Fruit fly (Drosophila melanogaster) whole organism, embryonic: Measurements from ENCODE around the gene CG45049.

Experiments used
- Asciz ChIP-seq: fragments of 200-800 bp; sonication (Bioruptor generic); optimal IDR thresholded peaks from 2 replicates; lab custom pipeline; 2017; ENCODE audit warnings: missing biosample characterization, mild to moderate bottlenecking, missing genetic modification characterization, missing genetic modification reagents
- Bteb2 ChIP-seq: fragments of 200-800 bp; sonication (Bioruptor generic); optimal IDR thresholded peaks from 2 replicates; lab custom pipeline; 2016; ENCODE audit warnings: missing biosample characterization, missing genetic modification characterization
- CG11696 ChIP-seq: fragments of 200-800 bp; sonication (Bioruptor generic); IDR thresholded peaks from 2 replicates; pipeline ENCODE4 v1.3.6; 2022; ENCODE audit warnings: missing biosample characterization, missing genetic modification characterization
- CG12942 ChIP-seq: fragments of 200-800 bp; sonication (Bioruptor generic); optimal IDR thresholded peaks from 3 replicates; lab custom pipeline; 2016; ENCODE audit warnings: missing biosample characterization, missing genetic modification characterization
- CG14710 ChIP-seq: fragments of 200-800 bp; sonication (Bioruptor generic); optimal IDR thresholded peaks from 3 replicates; lab custom pipeline; 2019; ENCODE audit warnings: missing biosample characterization, mild to moderate bottlenecking, missing genetic modification characterization, moderate library complexity
- CG15601 ChIP-seq: fragments of 200-800 bp; sonication (Bioruptor generic); optimal IDR thresholded peaks from 3 replicates; lab custom pipeline; 2019; ENCODE audit warnings: missing biosample characterization, mild to moderate bottlenecking, missing genetic modification characterization, moderate library complexity
- CG1603 ChIP-seq: fragments of 200-800 bp; sonication (Bioruptor generic); optimal IDR thresholded peaks from 2 replicates; lab custom pipeline; 2019; ENCODE audit warnings: missing biosample characterization, mild to moderate bottlenecking, missing genetic modification characterization, moderate library complexity
- CG17186 ChIP-seq: fragments of 200-800 bp; sonication (Bioruptor generic); optimal IDR thresholded peaks from 3 replicates; lab custom pipeline; 2017; ENCODE audit warnings: missing biosample characterization, missing genetic modification reagents, missing genetic modification characterization
- CG2199 ChIP-seq: fragments of 200-800 bp; sonication (Bioruptor generic); IDR thresholded peaks from 3 replicates; pipeline ENCODE4 v1.3.6; 2022; ENCODE audit warnings: missing biosample characterization, missing genetic modification characterization
- CG32532 ChIP-seq: fragments of 200-800 bp; sonication (Bioruptor generic); IDR thresholded peaks from 2 replicates; pipeline ENCODE4 v1.3.6; 2022; ENCODE audit warnings: missing biosample characterization, missing genetic modification characterization
- CG8765 ChIP-seq: fragments of 200-800 bp; sonication (Bioruptor generic); IDR thresholded peaks from 2 replicates; pipeline ENCODE4 v1.3.6; 2022; ENCODE audit warnings: missing biosample characterization, missing genetic modification characterization
- CG9215 ChIP-seq: fragments of 200-800 bp; sonication (Bioruptor generic); IDR thresholded peaks from 2 replicates; pipeline ENCODE4 v1.3.6; 2022; ENCODE audit warnings: missing biosample characterization, missing genetic modification characterization
- Chrac-16 ChIP-seq: fragments of 200-800 bp; sonication (Bioruptor generic); optimal IDR thresholded peaks from 3 replicates; lab custom pipeline; 2016; ENCODE audit warnings: missing biosample characterization, missing genetic modification characterization
- Dip3 ChIP-seq: fragments of 200-800 bp; sonication (Bioruptor generic); optimal IDR thresholded peaks from 3 replicates; lab custom pipeline; 2016; ENCODE audit warnings: missing biosample characterization, missing genetic modification characterization
- Dp ChIP-seq: fragments of 200-800 bp; sonication (Bioruptor generic); optimal IDR thresholded peaks from 2 replicates; lab custom pipeline; 2018; ENCODE audit warnings: missing biosample characterization, mild to moderate bottlenecking, missing genetic modification characterization, moderate library complexity
- GATAe ChIP-seq: fragments of 200-800 bp; sonication (Bioruptor generic); conservative IDR thresholded peaks from 2 replicates; pipeline ENCODE4 v1.3.6; 2022; ENCODE audit warnings: missing biosample characterization, missing genetic modification characterization
- HHEX ChIP-seq: fragments of 200-800 bp; sonication (Bioruptor generic); optimal IDR thresholded peaks from 3 replicates; lab custom pipeline; 2017; ENCODE audit warnings: missing biosample characterization, mild to moderate bottlenecking, missing genetic modification characterization, missing genetic modification reagents
- Hr78 ChIP-seq, 2 experiments: fragments of 200-800 bp in 1 of 2; fragments of >200 bp in 1 of 2; sonication (Bioruptor generic) in 1 of 2; optimal IDR thresholded peaks; 2 replicates each; lab custom pipeline; 2017 to 2019; ENCODE audit warnings: missing biosample characterization in 2 of 2, missing genetic modification characterization in 2 of 2, mild to moderate bottlenecking in 1 of 2, moderate library complexity in 1 of 2
- MTF-1 ChIP-seq: fragments of 200-800 bp; sonication (Bioruptor generic); optimal IDR thresholded peaks from 2 replicates; lab custom pipeline; 2018; ENCODE audit warnings: missing biosample characterization, mild to moderate bottlenecking, missing genetic modification characterization, borderline replicate concordance
- Neu2 ChIP-seq: fragments of 200-800 bp; sonication (Bioruptor generic); optimal IDR thresholded peaks from 3 replicates; lab custom pipeline; 2016; ENCODE audit warnings: missing biosample characterization, missing genetic modification characterization, borderline replicate concordance
- NfI ChIP-seq: fragments of 200-800 bp; sonication (Bioruptor generic); optimal IDR thresholded peaks from 3 replicates; lab custom pipeline; 2018; ENCODE audit warnings: missing biosample characterization, mild to moderate bottlenecking, missing genetic modification characterization, moderate library complexity
- Pdp1 ChIP-seq, 2 experiments: fragments of 200-800 bp; sonication (Bioruptor generic); optimal IDR thresholded peaks; 3 replicates each; lab custom pipeline; 2016; ENCODE audit warnings: missing biosample characterization in 2 of 2, missing genetic modification characterization in 2 of 2, mild to moderate bottlenecking in 1 of 2, moderate library complexity in 1 of 2
- Spps ChIP-seq: fragments of 200-800 bp; sonication (Bioruptor generic); optimal IDR thresholded peaks from 2 replicates; lab custom pipeline; 2018; ENCODE audit warnings: missing biosample characterization, mild to moderate bottlenecking, missing genetic modification characterization
- ap ChIP-seq: fragments of 200-800 bp; sonication (Bioruptor generic); IDR thresholded peaks from 2 replicates; pipeline ENCODE4 v1.3.6; 2022; ENCODE audit warnings: missing biosample characterization, missing genetic modification characterization
- bbx ChIP-seq: fragments of 200-800 bp; sonication (Bioruptor generic); IDR thresholded peaks from 2 replicates; pipeline ENCODE4 v1.3.6; 2022; ENCODE audit warnings: missing biosample characterization, missing genetic modification characterization; ENCODE audit not compliant: partially characterized antibody
- bowl ChIP-seq: fragments of 200-800 bp; sonication (Bioruptor generic); IDR thresholded peaks from 2 replicates; pipeline ENCODE4 v1.3.6; 2022; ENCODE audit warnings: missing biosample characterization, missing genetic modification characterization
- crol ChIP-seq: fragments of 200-800 bp; sonication (Bioruptor generic); IDR thresholded peaks from 2 replicates; pipeline ENCODE4 v1.3.6; 2022; ENCODE audit warnings: missing biosample characterization, missing genetic modification characterization
- cwo ChIP-seq: fragments of 200-800 bp; sonication (Bioruptor generic); optimal IDR thresholded peaks from 3 replicates; lab custom pipeline; 2017; ENCODE audit warnings: missing biosample characterization, missing genetic modification characterization, mild to moderate bottlenecking, moderate library complexity, missing genetic modification reagents
- da ChIP-seq: fragments of 200-800 bp; sonication (Bioruptor generic); optimal IDR thresholded peaks from 2 replicates; lab custom pipeline; 2016; ENCODE audit warnings: missing biosample characterization, missing genetic modification characterization
- disco-r ChIP-seq: fragments of 200-800 bp; sonication (Bioruptor generic); optimal IDR thresholded peaks from 2 replicates; lab custom pipeline; 2016; ENCODE audit warnings: missing biosample characterization, missing genetic modification characterization
- dm ChIP-seq: fragments of 200-800 bp; sonication (Bioruptor generic); optimal IDR thresholded peaks from 3 replicates; lab custom pipeline; 2016; ENCODE audit warnings: missing biosample characterization, missing genetic modification characterization
- exex ChIP-seq: fragments of 200-800 bp; sonication (Bioruptor generic); optimal IDR thresholded peaks from 4 replicates; lab custom pipeline; 2018; ENCODE audit warnings: missing biosample characterization, mild to moderate bottlenecking, missing genetic modification characterization, moderate library complexity
- fd96Cb ChIP-seq: fragments of 200-800 bp; sonication (Bioruptor generic); optimal IDR thresholded peaks from 2 replicates; lab custom pipeline; 2018; ENCODE audit warnings: missing biosample characterization, mild to moderate bottlenecking, missing genetic modification characterization, moderate library complexity
- gt ChIP-seq: fragments of 200-800 bp; sonication (Bioruptor generic); IDR thresholded peaks from 2 replicates; pipeline ENCODE4 v1.3.6; 2022; ENCODE audit warnings: missing biosample characterization, missing genetic modification characterization
- ind ChIP-seq: fragments of 200-800 bp; sonication (Bioruptor generic); optimal IDR thresholded peaks from 3 replicates; lab custom pipeline; 2016; ENCODE audit warnings: missing biosample characterization, missing genetic modification characterization
- nau ChIP-seq: fragments of 200-800 bp; sonication (Bioruptor generic); optimal IDR thresholded peaks from 3 replicates; lab custom pipeline; 2017; ENCODE audit warnings: missing biosample characterization, mild to moderate bottlenecking, missing genetic modification characterization, missing genetic modification reagents
- nerfin-1 ChIP-seq: fragments of 200-800 bp; sonication (Bioruptor generic); optimal IDR thresholded peaks from 3 replicates; lab custom pipeline; 2019; ENCODE audit warnings: missing biosample characterization, mild to moderate bottlenecking, missing genetic modification characterization, moderate library complexity
- onecut ChIP-seq: fragments of 200-800 bp; sonication (Bioruptor generic); IDR thresholded peaks from 2 replicates; pipeline ENCODE4 v1.3.6; 2022; ENCODE audit warnings: missing biosample characterization, missing genetic modification characterization
- pb ChIP-seq: fragments of 200-800 bp; sonication (Bioruptor generic); optimal IDR thresholded peaks from 3 replicates; lab custom pipeline; 2016; ENCODE audit warnings: missing biosample characterization, missing genetic modification characterization
- sim ChIP-seq: fragments of 200-800 bp; sonication (Bioruptor generic); IDR thresholded peaks from 2 replicates; pipeline ENCODE4 v1.3.6; 2022; ENCODE audit warnings: missing biosample characterization, missing genetic modification characterization
- slp2 ChIP-seq: fragments of 200-800 bp; sonication (Bioruptor generic); optimal IDR thresholded peaks from 2 replicates; lab custom pipeline; 2016; ENCODE audit warnings: missing biosample characterization, missing genetic modification characterization
- so ChIP-seq: fragments of 200-800 bp; sonication (Bioruptor generic); IDR thresholded peaks from 3 replicates; pipeline ENCODE4 v1.3.6; 2022; ENCODE audit warnings: missing biosample characterization, missing genetic modification characterization
- stwl ChIP-seq: fragments of 200-800 bp; sonication (Bioruptor generic); optimal IDR thresholded peaks from 3 replicates; lab custom pipeline; 2018; ENCODE audit warnings: missing biosample characterization, mild to moderate bottlenecking, missing genetic modification characterization, moderate library complexity
- tap ChIP-seq: fragments of 200-800 bp; optimal IDR thresholded peaks from 3 replicates; lab custom pipeline; 2019; ENCODE audit warnings: missing biosample characterization, mild to moderate bottlenecking, missing genetic modification characterization, moderate library complexity
- trem ChIP-seq: fragments of 200-800 bp; optimal IDR thresholded peaks from 3 replicates; lab custom pipeline; 2019; ENCODE audit warnings: missing biosample characterization, mild to moderate bottlenecking, missing genetic modification characterization, moderate library complexity
- twi ChIP-seq: fragments of 200-800 bp; optimal IDR thresholded peaks from 2 replicates; lab custom pipeline; 2019; ENCODE audit warnings: missing biosample characterization, mild to moderate bottlenecking, missing genetic modification characterization, moderate library complexity
- usp ChIP-seq: fragments of >200 bp; optimal IDR thresholded peaks from 2 replicates; lab custom pipeline; 2017; ENCODE audit warnings: missing biosample characterization, missing genetic modification characterization
- wek ChIP-seq: fragments of 200-800 bp; sonication (Bioruptor generic); optimal IDR thresholded peaks from 3 replicates; lab custom pipeline; 2018; ENCODE audit warnings: missing biosample characterization, mild to moderate bottlenecking, missing genetic modification characterization, moderate library complexity
- zen ChIP-seq: fragments of 200-800 bp; sonication (Bioruptor generic); optimal IDR thresholded peaks from 3 replicates; lab custom pipeline; 2018; ENCODE audit warnings: missing biosample characterization, mild to moderate bottlenecking, missing genetic modification characterization, moderate library complexity

Gene CG45049

dm6 chr3R:22684044-22684947, 42.5 kb upstream of the CG45049 start (continued):
- no peak for TF ChIP-seq fd96Cb (tag; lab: Kevin White, UChicago)
- TF ChIP-seq CG9215 (GFP tag; lab: Robert Waterston, UW): no peak
- TF ChIP-seq bowl (GFP tag; lab: Robert Waterston, UW): no peak
- no peak for TF ChIP-seq Bteb2
- no peak for TF ChIP-seq CG1603 (tag; lab: Kevin White, UChicago)
- no peak for TF ChIP-seq sim (GFP tag; lab: Robert Waterston, UW)
- TF ChIP-seq CG8765 (GFP tag; lab: Robert Waterston, UW): no peak
- no peak for TF ChIP-seq NfI (GFP tag; lab: Kevin White, UChicago)
- no peak for TF ChIP-seq Dip3
- TF ChIP-seq pb (GFP tag; lab: Kevin White, UChicago): no peak
- no peak for TF ChIP-seq disco-r (GFP tag; lab: Kevin White, UChicago)
- TF ChIP-seq nau (GFP tag; lab: Kevin White, UChicago): no peak
- no peak for TF ChIP-seq CG32532
- TF ChIP-seq trem: no peak
- peak in 1 of 2 experiments; percentile 83 for TF ChIP-seq Hr78 (GFP tag; optimal IDR thresholded peaks at IDR 0.05; lab: Kevin White, UChicago)
- no peak for TF ChIP-seq CG15601
- TF ChIP-seq exex (tag; lab: Kevin White, UChicago): peak; percentile 90
- no peak for TF ChIP-seq onecut
- no peak for TF ChIP-seq slp2 (GFP tag; lab: Kevin White, UChicago)
- 0 out of 3 replicates have a peak, but pooled peaks have one; percentile 63 for TF ChIP-seq CG2199
- TF ChIP-seq ap (GFP tag; lab: Robert Waterston, UW): no peak
- no peak for TF ChIP-seq gt (GFP tag; lab: Robert Waterston, UW)
- TF ChIP-seq zen (tag; lab: Kevin White, UChicago): no peak
- no peak for TF ChIP-seq Spps
- peak; percentile 27 for TF ChIP-seq MTF-1 (GFP tag; lab: Kevin White, UChicago)
- 0 out of 2 replicates have a peak, but pooled peaks have one; percentile 25 for TF ChIP-seq bbx (GFP tag; lab: Robert Waterston, UW)
- no peak for TF ChIP-seq twi (tag; lab: Kevin White, UChicago)
- no peak for TF ChIP-seq CG14710 (tag; lab: Kevin White, UChicago)
- no peak for TF ChIP-seq usp (GFP tag; lab: Kevin White, UChicago)
- no peak for TF ChIP-seq dm (GFP tag; lab: Kevin White, UChicago)
- TF ChIP-seq crol (GFP tag; lab: Robert Waterston, UW): no peak
- TF ChIP-seq CG17186: no peak
- TF ChIP-seq Asciz (GFP tag; lab: Kevin White, UChicago): peak; percentile 41
- no peak for TF ChIP-seq nerfin-1 (tag; lab: Kevin White, UChicago)
- TF ChIP-seq tap (tag; lab: Kevin White, UChicago): peak; percentile 4
- TF ChIP-seq Pdp1 (GFP tag; optimal IDR thresholded peaks at IDR 0.05; lab: Kevin White, UChicago): peak in 1 of 2 experiments; percentile 63
- TF ChIP-seq CG12942: no peak
- no peak for TF ChIP-seq ind (GFP tag; lab: Kevin White, UChicago)
- TF ChIP-seq wek (GFP tag; lab: Kevin White, UChicago): peak; percentile 43
- TF ChIP-seq CG11696 (GFP tag; lab: Robert Waterston, UW): no peak
- TF ChIP-seq Neu2: no peak
- TF ChIP-seq Dp (GFP tag; lab: Kevin White, UChicago): no peak
- no peak for TF ChIP-seq da
- TF ChIP-seq stwl (tag; lab: Kevin White, UChicago): no peak
- no peak for TF ChIP-seq so (GFP tag; lab: Robert Waterston, UW)
- no peak for TF ChIP-seq cwo (GFP tag; lab: Kevin White, UChicago)
- TF ChIP-seq GATAe (GFP tag; lab: Robert Waterston, UW): no peak
- no peak for TF ChIP-seq Chrac-16 (GFP tag; lab: Kevin White, UChicago)
- no peak for TF ChIP-seq HHEX (GFP tag; lab: Kevin White, UChicago)
